Fruit fly (Drosophila melanogaster) whole organism, prepupa: ENCODE results near the gene betaCOP.

Source experiments
- Blimp-1 ChIP-seq: fragments of 200-800 bp; sonication (Bioruptor generic); optimal IDR thresholded peaks from 3 replicates; lab custom pipeline; 2017; ENCODE audit warnings: missing biosample characterization, missing genetic modification characterization, mild to moderate bottlenecking, moderate library complexity, missing genetic modification reagents
- CG10669 ChIP-seq: fragments of 200-800 bp; sonication (Bioruptor generic); optimal IDR thresholded peaks from 3 replicates; lab custom pipeline; 2018; ENCODE audit warnings: missing biosample characterization, mild to moderate bottlenecking, missing genetic modification characterization, moderate library complexity
- CG11294 ChIP-seq: fragments of 200-800 bp; sonication (Bioruptor generic); IDR thresholded peaks from 2 replicates; pipeline ENCODE4 v1.3.6; 2022; ENCODE audit warnings: missing biosample characterization, missing genetic modification characterization
- CG15336 ChIP-seq: fragments of 200-800 bp; sonication (Bioruptor generic); IDR thresholded peaks from 2 replicates; pipeline ENCODE4 v1.3.6; 2022; ENCODE audit warnings: missing biosample characterization, missing genetic modification characterization
- CG1621 ChIP-seq: fragments of 200-800 bp; sonication (Bioruptor generic); optimal IDR thresholded peaks from 3 replicates; lab custom pipeline; 2018; ENCODE audit warnings: missing biosample characterization, mild to moderate bottlenecking, missing genetic modification characterization
- CG16779 ChIP-seq: fragments of 200-800 bp; sonication (Bioruptor generic); optimal IDR thresholded peaks from 3 replicates; lab custom pipeline; 2017; ENCODE audit warnings: missing biosample characterization, mild to moderate bottlenecking, missing genetic modification characterization
- CG3032 ChIP-seq: fragments of 200-800 bp; optimal IDR thresholded peaks from 2 replicates; lab custom pipeline; 2019; ENCODE audit warnings: missing biosample characterization, mild to moderate bottlenecking, missing genetic modification characterization, moderate library complexity
- CG31627 ChIP-seq: fragments of 200-800 bp; sonication (Bioruptor generic); optimal IDR thresholded peaks from 3 replicates; lab custom pipeline; 2016; ENCODE audit warnings: missing biosample characterization, missing genetic modification characterization
- CG32006 ChIP-seq: fragments of 200-800 bp; sonication (Bioruptor generic); optimal IDR thresholded peaks from 3 replicates; lab custom pipeline; 2017; ENCODE audit warnings: missing biosample characterization, mild to moderate bottlenecking, missing genetic modification characterization
- CG34406 ChIP-seq: fragments of 200-800 bp; sonication (Bioruptor generic); optimal IDR thresholded peaks from 3 replicates; lab custom pipeline; 2016; ENCODE audit warnings: missing biosample characterization, missing genetic modification characterization
- CG3919 ChIP-seq: fragments of 200-800 bp; sonication (Bioruptor generic); optimal IDR thresholded peaks from 3 replicates; lab custom pipeline; 2016; ENCODE audit warnings: missing biosample characterization, missing genetic modification characterization
- CG4318 ChIP-seq: fragments of 200-800 bp; sonication (Bioruptor generic); optimal IDR thresholded peaks from 3 replicates; lab custom pipeline; 2017; ENCODE audit warnings: missing biosample characterization, mild to moderate bottlenecking, missing genetic modification characterization
- CG6163 ChIP-seq: fragments of 200-800 bp; sonication (Bioruptor generic); IDR thresholded peaks from 3 replicates; pipeline ENCODE4 v1.3.6; 2022; ENCODE audit warnings: missing biosample characterization, missing genetic modification characterization
- CG6276 ChIP-seq: fragments of 200-800 bp; sonication (Bioruptor generic); optimal IDR thresholded peaks from 2 replicates; lab custom pipeline; 2017; ENCODE audit warnings: missing biosample characterization, mild to moderate bottlenecking, missing genetic modification characterization
- CG6792 ChIP-seq: fragments of 200-800 bp; sonication (Bioruptor generic); optimal IDR thresholded peaks from 3 replicates; lab custom pipeline; 2016; ENCODE audit warnings: missing biosample characterization, missing genetic modification characterization
- CG6854 ChIP-seq: fragments of 200-800 bp; sonication (Bioruptor generic); optimal IDR thresholded peaks from 2 replicates; lab custom pipeline; 2017; ENCODE audit warnings: missing biosample characterization, mild to moderate bottlenecking, missing genetic modification characterization
- CG7368 ChIP-seq: fragments of 200-800 bp; sonication (Bioruptor generic); optimal IDR thresholded peaks from 3 replicates; lab custom pipeline; 2016; ENCODE audit warnings: missing biosample characterization, missing genetic modification characterization
- CG8319 ChIP-seq: fragments of 200-800 bp; sonication (Bioruptor generic); optimal IDR thresholded peaks from 3 replicates; lab custom pipeline; 2016; ENCODE audit warnings: missing biosample characterization, missing genetic modification characterization
- Eip75B ChIP-seq: fragments of 200-800 bp; sonication (Bioruptor generic); optimal IDR thresholded peaks from 3 replicates; lab custom pipeline; 2016; ENCODE audit warnings: missing biosample characterization, missing genetic modification characterization
- Eip78C ChIP-seq: fragments of 200-800 bp; sonication (Bioruptor generic); peaks from one replicate; lab custom pipeline; 2016; ENCODE audit warnings: missing biosample characterization, missing genetic modification characterization
- Ets21C ChIP-seq: fragments of 200-800 bp; sonication (Bioruptor generic); optimal IDR thresholded peaks from 3 replicates; lab custom pipeline; 2016; ENCODE audit warnings: missing biosample characterization, missing genetic modification characterization
- Ets96B ChIP-seq: fragments of 200-800 bp; optimal IDR thresholded peaks from 2 replicates; lab custom pipeline; 2019; ENCODE audit warnings: missing biosample characterization, mild to moderate bottlenecking, missing genetic modification characterization, moderate library complexity
- Hr38 ChIP-seq: sonication (Bioruptor generic); optimal IDR thresholded peaks from 2 replicates; lab custom pipeline; 2016; ENCODE audit warnings: missing biosample characterization, missing genetic modification characterization
- Hr39 ChIP-seq: fragments of 200-800 bp; sonication (Bioruptor generic); optimal IDR thresholded peaks from 2 replicates; lab custom pipeline; 2016; ENCODE audit warnings: missing biosample characterization, missing genetic modification characterization
- Hr4 ChIP-seq: fragments of 200-800 bp; sonication (Bioruptor generic); optimal IDR thresholded peaks from 3 replicates; lab custom pipeline; 2016; ENCODE audit warnings: missing biosample characterization, missing genetic modification characterization
- Smox ChIP-seq: fragments of 200-800 bp; sonication (Bioruptor generic); optimal IDR thresholded peaks from 3 replicates; lab custom pipeline; 2016; ENCODE audit warnings: missing biosample characterization, missing genetic modification characterization
- Sox102F ChIP-seq: fragments of 200-800 bp; sonication (Bioruptor generic); optimal IDR thresholded peaks from 2 replicates; lab custom pipeline; 2016; ENCODE audit warnings: missing biosample characterization, mild to moderate bottlenecking, missing genetic modification characterization
- Sox14 ChIP-seq: fragments of 200-800 bp; sonication (Bioruptor generic); optimal IDR thresholded peaks from 3 replicates; lab custom pipeline; 2016; ENCODE audit warnings: missing biosample characterization, missing genetic modification characterization
- Sox15 ChIP-seq: fragments of 200-800 bp; sonication (Bioruptor generic); optimal IDR thresholded peaks from 3 replicates; lab custom pipeline; 2016; ENCODE audit warnings: missing biosample characterization, missing genetic modification characterization
- achi ChIP-seq: fragments of 200-800 bp; sonication (Bioruptor generic); optimal IDR thresholded peaks from 3 replicates; lab custom pipeline; 2016; ENCODE audit warnings: missing biosample characterization, missing genetic modification characterization
- acj6 ChIP-seq: fragments of 200-800 bp; sonication (Bioruptor generic); optimal IDR thresholded peaks from 3 replicates; lab custom pipeline; 2016; ENCODE audit warnings: missing biosample characterization, missing genetic modification characterization
- dac ChIP-seq: fragments of 200-800 bp; sonication (Bioruptor generic); optimal IDR thresholded peaks from 2 replicates; lab custom pipeline; 2017; ENCODE audit warnings: missing biosample characterization, mild to moderate bottlenecking, missing genetic modification characterization
- dsx ChIP-seq: fragments of 200-800 bp; optimal IDR thresholded peaks from 3 replicates; lab custom pipeline; 2019; ENCODE audit warnings: missing biosample characterization, mild to moderate bottlenecking, missing genetic modification characterization, moderate library complexity; ENCODE audit not compliant: poor library complexity, severe bottlenecking
- eg ChIP-seq: fragments of 200-800 bp; sonication (Bioruptor generic); IDR thresholded peaks from 3 replicates; pipeline ENCODE4 v1.3.6; 2022; ENCODE audit warnings: missing biosample characterization, missing genetic modification characterization
- esn ChIP-seq: fragments of 200-800 bp; sonication (Bioruptor generic); optimal IDR thresholded peaks from 2 replicates; lab custom pipeline; 2016; ENCODE audit warnings: missing biosample characterization, mild to moderate bottlenecking, missing genetic modification characterization, moderate library complexity
- fd85E ChIP-seq: fragments of 200-800 bp; sonication (Bioruptor generic); optimal IDR thresholded peaks from 3 replicates; lab custom pipeline; 2016; ENCODE audit warnings: missing biosample characterization, missing genetic modification characterization
- fkh ChIP-seq: fragments of 200-800 bp; sonication (Bioruptor generic); optimal IDR thresholded peaks from 3 replicates; lab custom pipeline; 2017; ENCODE audit warnings: missing biosample characterization, mild to moderate bottlenecking, missing genetic modification characterization, moderate library complexity
- lz ChIP-seq: fragments of 200-800 bp; sonication (Bioruptor generic); optimal IDR thresholded peaks from 3 replicates; lab custom pipeline; 2016; ENCODE audit warnings: missing biosample characterization, missing genetic modification characterization
- salr ChIP-seq, 2 experiments: fragments of 200-800 bp; sonication (Bioruptor generic); optimal IDR thresholded peaks; 3 replicates each; lab custom pipeline; 2016 to 2018; ENCODE audit warnings: missing biosample characterization in 2 of 2, missing genetic modification characterization in 2 of 2, mild to moderate bottlenecking in 1 of 2
- ss ChIP-seq, 2 experiments: fragments of 200-800 bp; sonication (Bioruptor generic); optimal IDR thresholded peaks; 2 replicates in 1 of 2; 3 replicates in 1 of 2; lab custom pipeline; 2017 to 2018; ENCODE audit warnings: mild to moderate bottlenecking in 2 of 2, missing biosample characterization in 2 of 2, missing genetic modification characterization in 2 of 2, moderate library complexity in 1 of 2
- svp ChIP-seq: fragments of 200-800 bp; sonication (Bioruptor generic); peaks from one replicate; lab custom pipeline; 2016; ENCODE audit warnings: missing biosample characterization, missing genetic modification characterization
- topi ChIP-seq: fragments of 200-800 bp; sonication (Bioruptor generic); optimal IDR thresholded peaks from 3 replicates; lab custom pipeline; 2016; ENCODE audit warnings: missing biosample characterization, missing genetic modification characterization
- vri ChIP-seq: fragments of 200-800 bp; sonication (Bioruptor generic); optimal IDR thresholded peaks from 3 replicates; lab custom pipeline; 2016; ENCODE audit warnings: missing biosample characterization, mild to moderate bottlenecking, missing genetic modification characterization

The betaCOP gene

dm6 chrX:18366851-18367649 lies 18.0 kb downstream of the betaCOP start (continued):
- TF ChIP-seq CG34406 (GFP tag; lab: Kevin White, UChicago): peak; percentile 18
- no peak for TF ChIP-seq fd85E (GFP tag; lab: Kevin White, UChicago)
- TF ChIP-seq Ets96B (tag; lab: Kevin White, UChicago): peak; percentile 68
- TF ChIP-seq CG6276 (GFP tag; lab: Kevin White, UChicago): peak; percentile 73
- TF ChIP-seq Eip78C: peak; percentile 93
- TF ChIP-seq achi (GFP tag; lab: Kevin White, UChicago): peak; percentile 53
- TF ChIP-seq dsx (GFP tag; lab: Kevin White, UChicago): peak; percentile 69
- peak; percentile 46 to 73 for TF ChIP-seq ss (GFP tag; optimal IDR thresholded peaks at IDR 0.05; lab: Kevin White, UChicago)
- TF ChIP-seq CG6792 (GFP tag; lab: Kevin White, UChicago): peak; percentile 44
- peak; percentile 67 for TF ChIP-seq fkh (GFP tag; lab: Kevin White, UChicago)
- peak; percentile 70 for TF ChIP-seq CG6163 (GFP tag; lab: Robert Waterston, UW)
- TF ChIP-seq Sox14 (GFP tag; lab: Kevin White, UChicago): peak; percentile 73
- peak; percentile 0 for TF ChIP-seq CG3919 (GFP tag; lab: Kevin White, UChicago)
- no peak for TF ChIP-seq Hr38
- no peak for TF ChIP-seq CG7368 (GFP tag; lab: Kevin White, UChicago)
- TF ChIP-seq CG32006 (GFP tag; lab: Kevin White, UChicago): peak; percentile 73

- peak; percentile 52 for TF ChIP-seq Sox14 (GFP tag; lab: Kevin White, UChicago)
- TF ChIP-seq CG10669 (GFP tag; lab: Kevin White, UChicago): peak; percentile 7
- TF ChIP-seq CG6163 (GFP tag; lab: Robert Waterston, UW): peak; percentile 27; the same call in 1 of the 3 replicates
- peak; percentile 46 for TF ChIP-seq CG16779 (tag; lab: Kevin White, UChicago)
- TF ChIP-seq CG32006 (GFP tag; lab: Kevin White, UChicago): no peak
- no peak for TF ChIP-seq Ets21C
- TF ChIP-seq CG11294 (GFP tag; lab: Robert Waterston, UW): no peak
- no peak for TF ChIP-seq Blimp-1 (GFP tag; lab: Kevin White, UChicago)
- peak; percentile 34 for TF ChIP-seq CG15336 (GFP tag; lab: Robert Waterston, UW)
- peak; percentile 31 for TF ChIP-seq dac (GFP tag; lab: Kevin White, UChicago)
- TF ChIP-seq CG31627 (GFP tag; lab: Kevin White, UChicago): peak; percentile 5
- peak; percentile 90 for TF ChIP-seq svp (GFP tag; lab: Kevin White, UChicago)
- peak; percentile 41 for TF ChIP-seq dsx (GFP tag; lab: Kevin White, UChicago)
- TF ChIP-seq Sox102F (GFP tag; lab: Kevin White, UChicago): no peak
- TF ChIP-seq CG6276 (GFP tag; lab: Kevin White, UChicago): no peak
- peak in 1 of 2 experiments; percentile 53 for TF ChIP-seq salr (GFP tag; optimal IDR thresholded peaks at IDR 0.05; lab: Kevin White, UChicago)
- TF ChIP-seq Hr4 (GFP tag; lab: Kevin White, UChicago): no peak
- peak; percentile 40 for TF ChIP-seq Eip75B (GFP tag; lab: Kevin White, UChicago)
- TF ChIP-seq Sox15 (GFP tag; lab: Kevin White, UChicago): no peak
- peak; percentile 50; the same call in 2 of the 3 replicates for TF ChIP-seq eg (GFP tag; lab: Robert Waterston, UW)
- no peak for TF ChIP-seq CG8319
- no peak for TF ChIP-seq topi (GFP tag; lab: Kevin White, UChicago)
- peak; percentile 21 for TF ChIP-seq achi (GFP tag; lab: Kevin White, UChicago)
- no peak for TF ChIP-seq CG4318
- TF ChIP-seq lz (GFP tag; lab: Kevin White, UChicago): no peak
- TF ChIP-seq Hr39 (GFP tag; lab: Kevin White, UChicago): peak; percentile 7
- TF ChIP-seq CG3919 (GFP tag; lab: Kevin White, UChicago): no peak
- peak; percentile 55 to 68 for TF ChIP-seq ss (GFP tag; optimal IDR thresholded peaks at IDR 0.05; lab: Kevin White, UChicago)
- TF ChIP-seq fd85E (GFP tag; lab: Kevin White, UChicago): no peak
- no peak for TF ChIP-seq esn
- peak; percentile 17 for TF ChIP-seq acj6 (GFP tag; lab: Kevin White, UChicago)
- peak; percentile 68 for TF ChIP-seq CG1621
- TF ChIP-seq Ets96B (tag; lab: Kevin White, UChicago): peak; percentile 1
- TF ChIP-seq CG6854: peak; percentile 35
- TF ChIP-seq CG7368 (GFP tag; lab: Kevin White, UChicago): no peak
- TF ChIP-seq vri (GFP tag; lab: Kevin White, UChicago): peak; percentile 97
- TF ChIP-seq Hr38: no peak
- TF ChIP-seq CG3032 (tag; lab: Kevin White, UChicago): peak; percentile 22
- TF ChIP-seq Smox: no peak
These were observed 18.8 kb downstream of the betaCOP start, which contains the start of gene CrebB for dm6 chrX:18366033-18366850. Gene CrebB (plus strand): TSS chrX:18366357.
